Worm (Caenorhabditis elegans): Measurements from ENCODE around the gene C33A12.4.

DNA sequence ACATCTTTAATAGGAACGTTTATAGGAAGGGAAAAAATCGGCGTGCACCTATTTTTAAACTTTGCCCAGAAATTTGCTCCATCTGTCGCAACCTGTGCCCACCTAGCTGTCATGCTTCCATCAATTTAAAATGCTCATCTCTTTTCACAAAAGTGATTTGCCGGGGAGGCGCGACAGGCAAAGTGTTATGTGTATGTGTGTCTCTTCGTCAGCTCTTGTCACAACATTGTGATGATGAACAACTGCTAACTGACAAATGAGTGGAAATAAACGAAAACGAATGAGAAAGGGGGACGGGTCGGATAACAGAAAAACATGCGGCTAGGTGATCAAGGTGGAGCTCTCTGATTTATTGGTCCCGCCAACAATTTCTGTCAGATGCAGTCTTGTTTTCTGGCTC, 27.8 kb upstream of the C33A12.4 start:
- no peak for TF ChIP-seq mxl-1 (tag; optimal IDR thresholded peaks at IDR 0.05)
- TF ChIP-seq lir-1 (GFP tag; conservative IDR thresholded peaks at IDR 0.05), result no peak
- TF ChIP-seq rpc-1 (optimal IDR thresholded peaks at IDR 0.05), result no peak
- no peak for TF ChIP-seq rpc-1 (tag; optimal IDR thresholded peaks at IDR 0.05)
- TF ChIP-seq T07F8.4 (tag; optimal IDR thresholded peaks at IDR 0.05), result no peak
- no peak for TF ChIP-seq atf-7 (tag; optimal IDR thresholded peaks at IDR 0.05)

Data from whole organism, young adult.